Worm (Caenorhabditis elegans) whole organism, mixed stage, embryonic: ENCODE measurements around the gene C54F6.18.

Source experiments
- ceh-39 ChIP-seq: fragments of 150-350 bp; optimal IDR thresholded peaks from 2 replicates; lab custom pipeline; 2014; ENCODE audit warnings: missing biosample characterization, missing genetic modification characterization
- flh-1 ChIP-seq: fragments of 200-800 bp; sonication (Bioruptor generic); optimal IDR thresholded peaks from 2 replicates; lab custom pipeline; 2018; ENCODE audit warnings: mild to moderate bottlenecking, missing genetic modification characterization, moderate library complexity, missing compliant biosample characterization
- nhr-237 ChIP-seq: fragments of 150-350 bp; optimal IDR thresholded peaks from 2 replicates; lab custom pipeline; 2014; ENCODE audit warnings: missing biosample characterization, missing genetic modification characterization
- nhr-76 ChIP-seq: sonication (generic microtip); optimal IDR thresholded peaks from 2 replicates; lab custom pipeline; 2017; ENCODE audit warnings: missing biosample characterization, missing genetic modification characterization
- unc-39 ChIP-seq: fragments of 150-350 bp; optimal IDR thresholded peaks from 2 replicates; lab custom pipeline; 2014; ENCODE audit warnings: missing biosample characterization, missing genetic modification characterization

DNA sequence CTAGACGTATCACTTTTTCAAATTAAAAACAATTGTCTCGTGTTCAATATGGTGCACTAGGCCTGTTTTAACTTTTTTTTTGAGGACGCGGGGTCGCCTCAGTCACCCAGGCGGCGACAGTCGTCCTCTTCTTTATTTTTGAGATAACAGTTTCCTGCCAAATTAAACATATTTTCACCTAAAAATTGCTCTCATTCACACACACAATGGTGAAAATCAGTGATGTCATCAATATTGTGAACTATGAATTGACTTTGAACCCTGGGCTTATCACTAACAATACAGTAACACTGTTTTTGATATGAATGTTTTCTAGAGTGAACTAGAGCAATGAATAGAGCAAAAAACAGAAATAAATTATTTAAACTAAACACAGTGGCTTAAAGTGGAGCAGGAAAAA, 4.5 kb upstream of the C54F6.18 start:
- TF ChIP-seq unc-39 (no peak), nhr-76 (tag; lab: Kevin White, UChicago) (no peak), ceh-39 (tag; lab: Kevin White, UChicago) (no peak), nhr-237 (tag; lab: Kevin White, UChicago) (no peak), flh-1 (GFP tag; lab: Kevin White, UChicago) (no peak)
